Fruit fly (Drosophila melanogaster) whole organism, embryonic: Measurements from ENCODE around the gene kek4.

Experiments
- CG10431 ChIP-seq: fragments of 200-800 bp; sonication (Bioruptor generic); optimal IDR thresholded peaks from 3 replicates; lab custom pipeline; 2018; ENCODE audit warnings: missing biosample characterization, mild to moderate bottlenecking, missing genetic modification characterization
- CG10543 ChIP-seq: fragments of 200-800 bp; sonication (Bioruptor generic); optimal IDR thresholded peaks from 3 replicates; lab custom pipeline; 2017; ENCODE audit warnings: missing biosample characterization, mild to moderate bottlenecking, missing genetic modification characterization, moderate library complexity
- CG10565 ChIP-seq: fragments of 200-800 bp; sonication (Bioruptor generic); optimal IDR thresholded peaks from 3 replicates; lab custom pipeline; 2016; ENCODE audit warnings: missing biosample characterization, mild to moderate bottlenecking, missing genetic modification characterization
- CG10654 ChIP-seq: fragments of 200-800 bp; sonication (Bioruptor generic); optimal IDR thresholded peaks from 2 replicates; lab custom pipeline; 2016; ENCODE audit warnings: missing biosample characterization, missing genetic modification characterization
- CG11696 ChIP-seq: fragments of 200-800 bp; sonication (Bioruptor generic); IDR thresholded peaks from 2 replicates; pipeline ENCODE4 v1.3.6; 2022; ENCODE audit warnings: missing biosample characterization, missing genetic modification characterization
- CG12071 ChIP-seq: fragments of 200-800 bp; sonication (Bioruptor generic); optimal IDR thresholded peaks from 3 replicates; lab custom pipeline; 2018; ENCODE audit warnings: missing biosample characterization, mild to moderate bottlenecking, missing genetic modification characterization
- CG13775 ChIP-seq: fragments of 200-800 bp; sonication (Bioruptor generic); optimal IDR thresholded peaks from 3 replicates; lab custom pipeline; 2017; ENCODE audit warnings: missing biosample characterization, mild to moderate bottlenecking, missing genetic modification characterization
- CG14441 ChIP-seq: fragments of 200-800 bp; sonication (Bioruptor generic); IDR thresholded peaks from 2 replicates; pipeline ENCODE4 v1.3.6; 2022; ENCODE audit warnings: missing biosample characterization, missing genetic modification characterization
- CG14860 ChIP-seq: fragments of 200-800 bp; sonication (Bioruptor generic); IDR thresholded peaks from 3 replicates; pipeline ENCODE4 v1.3.6; 2022; ENCODE audit warnings: missing biosample characterization, missing genetic modification characterization; ENCODE audit not compliant: partially characterized antibody
- CG14965 ChIP-seq: fragments of 200-800 bp; sonication (Bioruptor generic); optimal IDR thresholded peaks from 2 replicates; lab custom pipeline; 2016; ENCODE audit warnings: missing biosample characterization, missing genetic modification characterization, borderline replicate concordance
- CG15011 ChIP-seq: fragments of 200-800 bp; sonication (Bioruptor generic); optimal IDR thresholded peaks from 3 replicates; lab custom pipeline; 2018; ENCODE audit warnings: missing biosample characterization, mild to moderate bottlenecking, missing genetic modification characterization
- CG17186 ChIP-seq: fragments of 200-800 bp; sonication (Bioruptor generic); optimal IDR thresholded peaks from 3 replicates; lab custom pipeline; 2017; ENCODE audit warnings: missing biosample characterization, missing genetic modification reagents, missing genetic modification characterization
- CG17361 ChIP-seq: fragments of 200-800 bp; sonication (Bioruptor generic); IDR thresholded peaks from 3 replicates; pipeline ENCODE4 v1.3.6; 2022; ENCODE audit warnings: missing biosample characterization, missing genetic modification characterization
- CG2889 ChIP-seq: fragments of 200-800 bp; sonication (Bioruptor generic); IDR thresholded peaks from 3 replicates; pipeline ENCODE4 v1.3.6; 2022; ENCODE audit warnings: missing biosample characterization, missing genetic modification characterization
- CG3065 ChIP-seq: fragments of 200-800 bp; sonication (Bioruptor generic); optimal IDR thresholded peaks from 2 replicates; lab custom pipeline; 2016; ENCODE audit warnings: missing biosample characterization, missing genetic modification characterization
- CG32532 ChIP-seq: fragments of 200-800 bp; sonication (Bioruptor generic); IDR thresholded peaks from 2 replicates; pipeline ENCODE4 v1.3.6; 2022; ENCODE audit warnings: missing biosample characterization, missing genetic modification characterization
- CG34224 ChIP-seq: fragments of 200-800 bp; sonication (Bioruptor generic); IDR thresholded peaks from 3 replicates; pipeline ENCODE4 v1.3.6; 2022; ENCODE audit warnings: missing biosample characterization, missing genetic modification characterization; ENCODE audit not compliant: partially characterized antibody
- CG4707 ChIP-seq: fragments of 200-800 bp; sonication (Bioruptor generic); optimal IDR thresholded peaks from 2 replicates; lab custom pipeline; 2018; ENCODE audit warnings: missing biosample characterization, mild to moderate bottlenecking, missing genetic modification characterization, moderate library complexity
- CG5245 ChIP-seq: fragments of 200-800 bp; sonication (Bioruptor generic); optimal IDR thresholded peaks from 3 replicates; lab custom pipeline; 2016; ENCODE audit warnings: missing biosample characterization, missing genetic modification characterization
- CG6765 ChIP-seq: fragments of 200-800 bp; sonication (Bioruptor generic); optimal IDR thresholded peaks from 3 replicates; lab custom pipeline; 2017; ENCODE audit warnings: missing biosample characterization, mild to moderate bottlenecking, missing genetic modification characterization
- CG7556 ChIP-seq: fragments of 200-800 bp; sonication (Bioruptor generic); optimal IDR thresholded peaks from 2 replicates; lab custom pipeline; 2017; ENCODE audit warnings: missing biosample characterization, mild to moderate bottlenecking, missing genetic modification characterization
- CG7987 ChIP-seq: fragments of 200-800 bp; sonication (Bioruptor generic); optimal IDR thresholded peaks from 2 replicates; lab custom pipeline; 2018; ENCODE audit warnings: missing biosample characterization, mild to moderate bottlenecking, missing genetic modification characterization, moderate library complexity
- CG8944 ChIP-seq: fragments of 200-800 bp; sonication (Bioruptor generic); optimal IDR thresholded peaks from 3 replicates; lab custom pipeline; 2016; ENCODE audit warnings: missing biosample characterization, missing genetic modification characterization
- Dip3 ChIP-seq: fragments of 200-800 bp; sonication (Bioruptor generic); optimal IDR thresholded peaks from 3 replicates; lab custom pipeline; 2016; ENCODE audit warnings: missing biosample characterization, missing genetic modification characterization
- Drgx ChIP-seq: fragments of 200-800 bp; sonication (Bioruptor generic); IDR thresholded peaks from 2 replicates; pipeline ENCODE4 v1.3.6; 2022; ENCODE audit warnings: missing biosample characterization, missing genetic modification characterization
- GATAe ChIP-seq: fragments of 200-800 bp; sonication (Bioruptor generic); conservative IDR thresholded peaks from 2 replicates; pipeline ENCODE4 v1.3.6; 2022; ENCODE audit warnings: missing biosample characterization, missing genetic modification characterization
- Lim3 ChIP-seq: fragments of 200-800 bp; sonication (Bioruptor generic); IDR thresholded peaks from 2 replicates; pipeline ENCODE4 v1.3.6; 2022; ENCODE audit warnings: missing biosample characterization, missing genetic modification characterization
- NK7.1 ChIP-seq: fragments of 200-800 bp; sonication (Bioruptor generic); optimal IDR thresholded peaks from 3 replicates; lab custom pipeline; 2016; ENCODE audit warnings: missing biosample characterization, missing genetic modification characterization
- Opbp ChIP-seq: fragments of 200-800 bp; sonication (Bioruptor generic); IDR thresholded peaks from 3 replicates; pipeline ENCODE4 v1.3.6; 2022; ENCODE audit warnings: missing biosample characterization, missing genetic modification characterization; ENCODE audit not compliant: partially characterized antibody
- Taf1 ChIP-seq: fragments of 200-800 bp; sonication (Bioruptor generic); IDR thresholded peaks from 2 replicates; pipeline ENCODE4 v1.3.6; 2022; ENCODE audit warnings: missing biosample characterization, missing genetic modification characterization
- chinmo ChIP-seq: fragments of 200-800 bp; sonication (Bioruptor generic); IDR thresholded peaks from 4 replicates; pipeline ENCODE4 v1.3.6; 2022; ENCODE audit warnings: missing biosample characterization, missing genetic modification characterization; ENCODE audit not compliant: partially characterized antibody
- danr ChIP-seq: fragments of 200-800 bp; sonication (Bioruptor generic); IDR thresholded peaks from 2 replicates; pipeline ENCODE4 v1.3.6; 2022; ENCODE audit warnings: missing biosample characterization, missing genetic modification characterization
- dmrt11E ChIP-seq: fragments of 200-800 bp; sonication (Bioruptor generic); optimal IDR thresholded peaks from 3 replicates; lab custom pipeline; 2018; ENCODE audit warnings: missing biosample characterization, mild to moderate bottlenecking, missing genetic modification characterization, moderate library complexity
- fd102C ChIP-seq: fragments of 200-800 bp; sonication (Bioruptor generic); optimal IDR thresholded peaks from 2 replicates; lab custom pipeline; 2018; ENCODE audit warnings: missing biosample characterization, mild to moderate bottlenecking, missing genetic modification characterization, moderate library complexity
- fru ChIP-seq: fragments of >200 bp; optimal IDR thresholded peaks from 2 replicates; lab custom pipeline; 2017
- gfzf ChIP-seq: fragments of 200-800 bp; sonication (Bioruptor generic); optimal IDR thresholded peaks from 2 replicates; lab custom pipeline; 2016; ENCODE audit warnings: missing biosample characterization, mild to moderate bottlenecking, missing genetic modification characterization, moderate library complexity
- grau ChIP-seq: fragments of 200-800 bp; optimal IDR thresholded peaks from 3 replicates; lab custom pipeline; 2019; ENCODE audit warnings: missing biosample characterization, mild to moderate bottlenecking, missing genetic modification characterization, moderate library complexity
- lilli ChIP-seq: fragments of 200-800 bp; sonication (Bioruptor generic); optimal IDR thresholded peaks from 3 replicates; lab custom pipeline; 2016; ENCODE audit warnings: missing biosample characterization, missing genetic modification characterization
- luna ChIP-seq: fragments of 200-800 bp; sonication (Bioruptor generic); optimal IDR thresholded peaks from 2 replicates; lab custom pipeline; 2016; ENCODE audit warnings: missing biosample characterization, missing genetic modification characterization
- mam ChIP-seq: fragments of 200-800 bp; sonication (Bioruptor generic); optimal IDR thresholded peaks from 3 replicates; lab custom pipeline; 2016; ENCODE audit warnings: missing biosample characterization, missing genetic modification characterization
- nerfin-1 ChIP-seq: fragments of 200-800 bp; sonication (Bioruptor generic); optimal IDR thresholded peaks from 3 replicates; lab custom pipeline; 2019; ENCODE audit warnings: missing biosample characterization, mild to moderate bottlenecking, missing genetic modification characterization, moderate library complexity
- psq ChIP-seq: fragments of 200-800 bp; sonication (Bioruptor generic); optimal IDR thresholded peaks from 2 replicates; lab custom pipeline; 2017; ENCODE audit warnings: missing biosample characterization, missing genetic modification characterization
- seq ChIP-seq: fragments of 200-800 bp; sonication (Bioruptor generic); IDR thresholded peaks from 2 replicates; pipeline ENCODE4 v1.3.6; 2022; ENCODE audit warnings: missing biosample characterization, missing genetic modification characterization
- shn ChIP-seq: fragments of 200-800 bp; sonication (Bioruptor generic); optimal IDR thresholded peaks from 3 replicates; lab custom pipeline; 2016; ENCODE audit warnings: missing biosample characterization, missing genetic modification characterization
- slbo ChIP-seq: fragments of 200-800 bp; sonication (Bioruptor generic); IDR thresholded peaks from 2 replicates; pipeline ENCODE4 v1.3.6; 2022; ENCODE audit warnings: missing biosample characterization, missing genetic modification characterization
- tap ChIP-seq: fragments of 200-800 bp; optimal IDR thresholded peaks from 3 replicates; lab custom pipeline; 2019; ENCODE audit warnings: missing biosample characterization, mild to moderate bottlenecking, missing genetic modification characterization, moderate library complexity
- tx ChIP-seq: fragments of 200-800 bp; sonication (Bioruptor generic); optimal IDR thresholded peaks from 2 replicates; lab custom pipeline; 2016; ENCODE audit warnings: missing biosample characterization, missing genetic modification characterization
- unpg ChIP-seq: fragments of 200-800 bp; sonication (Bioruptor generic); optimal IDR thresholded peaks from 3 replicates; lab custom pipeline; 2018; ENCODE audit warnings: missing biosample characterization, mild to moderate bottlenecking, missing genetic modification characterization, moderate library complexity
- zen ChIP-seq: fragments of 200-800 bp; sonication (Bioruptor generic); optimal IDR thresholded peaks from 3 replicates; lab custom pipeline; 2018; ENCODE audit warnings: missing biosample characterization, mild to moderate bottlenecking, missing genetic modification characterization, moderate library complexity
- zfh2 ChIP-seq: fragments of 200-800 bp; sonication (Bioruptor generic); optimal IDR thresholded peaks from 2 replicates; lab custom pipeline; 2016; ENCODE audit warnings: missing biosample characterization, missing genetic modification characterization

kek4 gene

dm6 chr2L:13219281-13220092, 4.3 kb upstream of the kek4 start, which contains the start of the genes CG9426 and mRF1 (continued):
- no peak for TF ChIP-seq CG11696
- no peak for TF ChIP-seq Dip3
- TF ChIP-seq dmrt11E (tag; lab: Kevin White, UChicago), result no peak
- no peak for TF ChIP-seq danr (GFP tag; lab: Robert Waterston, UW)
- TF ChIP-seq CG17186 (GFP tag; lab: Kevin White, UChicago), result peak; percentile 19
- no peak for TF ChIP-seq CG10654 (GFP tag; lab: Kevin White, UChicago)
- TF ChIP-seq CG10543 (GFP tag; lab: Kevin White, UChicago), result no peak
- TF ChIP-seq CG4707 (GFP tag; lab: Kevin White, UChicago), result no peak
- TF ChIP-seq CG10565 (GFP tag; lab: Kevin White, UChicago), result no peak
- TF ChIP-seq CG15011 (GFP tag; lab: Kevin White, UChicago), result no peak
- no peak for TF ChIP-seq Drgx (GFP tag; lab: Robert Waterston, UW)
- peak; percentile 97 for TF ChIP-seq Opbp (GFP tag; lab: Robert Waterston, UW)
- peak; percentile 62 for TF ChIP-seq lilli (GFP tag; lab: Kevin White, UChicago)
- TF ChIP-seq gfzf (GFP tag; lab: Kevin White, UChicago), result peak; percentile 49
- TF ChIP-seq Taf1 (GFP tag; lab: Robert Waterston, UW), result no peak
- TF ChIP-seq tx (GFP tag; lab: Kevin White, UChicago), result peak; percentile 10
- TF ChIP-seq CG5245 (GFP tag; lab: Kevin White, UChicago), result no peak
- TF ChIP-seq CG14965 (GFP tag; lab: Kevin White, UChicago), result no peak
- TF ChIP-seq NK7.1, result no peak
- peak; percentile 22; the same call in 1 of the 2 replicates for TF ChIP-seq CG14441 (GFP tag; lab: Robert Waterston, UW)
- TF ChIP-seq CG32532 (GFP tag; lab: Robert Waterston, UW), result no peak
- no peak for TF ChIP-seq psq (GFP tag; lab: Kevin White, UChicago)
- TF ChIP-seq CG8944, result no peak
- TF ChIP-seq Lim3, result no peak
- TF ChIP-seq CG14860 (GFP tag; lab: Robert Waterston, UW), result peak; percentile 94
- TF ChIP-seq CG17361, result peak; percentile 41; the same call in 1 of the 3 replicates
- TF ChIP-seq CG6765 (GFP tag; lab: Kevin White, UChicago), result no peak
- no peak for TF ChIP-seq CG7556 (GFP tag; lab: Kevin White, UChicago)
- no peak for TF ChIP-seq zen (tag; lab: Kevin White, UChicago)
- no peak for TF ChIP-seq seq
- no peak for TF ChIP-seq GATAe (GFP tag; lab: Robert Waterston, UW)
- no peak for TF ChIP-seq shn (GFP tag; lab: Kevin White, UChicago)
- TF ChIP-seq CG12071 (GFP tag; lab: Kevin White, UChicago), result no peak
- TF ChIP-seq tap, result no peak
- no peak for TF ChIP-seq CG10431
- TF ChIP-seq luna (GFP tag; lab: Kevin White, UChicago), result no peak
- peak; percentile 23 for TF ChIP-seq mam (GFP tag; lab: Kevin White, UChicago)
- TF ChIP-seq CG2889 (GFP tag; lab: Robert Waterston, UW), result no peak
- TF ChIP-seq slbo, result peak; percentile 50; the same call in 1 of the 2 replicates
- TF ChIP-seq CG34224 (GFP tag; lab: Robert Waterston, UW), result peak; percentile 98
- peak; percentile 40 for TF ChIP-seq unpg (GFP tag; lab: Kevin White, UChicago)
- peak; percentile 31 for TF ChIP-seq grau (tag; lab: Kevin White, UChicago)
- peak; percentile 98 for TF ChIP-seq chinmo (GFP tag; lab: Robert Waterston, UW)
- TF ChIP-seq zfh2 (GFP tag; lab: Kevin White, UChicago), result peak; percentile 20
- no peak for TF ChIP-seq fd102C (GFP tag; lab: Kevin White, UChicago)
- TF ChIP-seq fru, result no peak
- TF ChIP-seq CG7987 (GFP tag; lab: Kevin White, UChicago), result peak; percentile 37
- no peak for TF ChIP-seq nerfin-1 (tag; lab: Kevin White, UChicago)
- TF ChIP-seq CG3065, result no peak
- TF ChIP-seq CG13775 (GFP tag; lab: Kevin White, UChicago), result no peak
